Worm (Caenorhabditis elegans): ENCODE measurements around the gene swp-1.

Gene swp-1

DNA sequence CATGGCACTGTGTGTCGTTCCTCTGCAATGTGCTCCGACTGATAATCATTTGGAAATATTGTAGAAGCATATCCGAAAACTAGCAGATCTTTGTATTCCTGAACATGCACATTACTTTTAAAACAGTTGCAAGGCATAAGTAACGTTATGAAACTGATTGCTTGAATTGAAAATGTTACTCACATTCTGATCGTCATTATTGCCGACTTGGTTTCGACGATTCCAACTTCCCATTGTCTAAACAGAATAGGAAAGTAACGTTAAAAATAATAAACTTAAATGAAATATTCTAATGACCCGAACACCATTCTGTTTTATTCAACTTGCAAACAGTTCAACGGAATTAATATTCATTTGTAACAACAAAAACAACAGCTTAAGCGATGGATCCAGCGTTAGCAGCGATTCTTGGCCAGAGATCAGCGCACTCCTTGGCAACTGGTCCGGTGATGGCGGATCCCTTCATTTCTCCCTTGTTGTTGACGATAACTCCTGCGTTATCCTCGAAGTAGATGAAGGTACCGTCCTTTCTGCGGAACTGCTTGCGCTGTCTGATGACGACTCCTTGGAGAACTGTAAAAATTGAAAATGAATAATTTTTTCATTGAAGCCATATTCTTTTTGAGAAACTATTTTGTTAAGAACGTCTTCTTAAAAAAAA is at the start of gene swp-1:
Gene swp-1 (minus strand): TSS at position 298 of the 661 bp plus-strand sequence.
- TF ChIP-seq che-1 (tag; optimal IDR thresholded peaks at IDR 0.05) (no peak), ama-1 (optimal IDR thresholded peaks at IDR 0.05) (no peak), gmeb-2 (tag; optimal IDR thresholded peaks at IDR 0.05) (no peak), sox-2 (GFP tag; IDR thresholded peaks at IDR 0.05) (no peak), ceh-18 (tag; optimal IDR thresholded peaks at IDR 0.05) (no peak), dve-1 (tag; optimal IDR thresholded peaks at IDR 0.05) (no peak)

DNA sequence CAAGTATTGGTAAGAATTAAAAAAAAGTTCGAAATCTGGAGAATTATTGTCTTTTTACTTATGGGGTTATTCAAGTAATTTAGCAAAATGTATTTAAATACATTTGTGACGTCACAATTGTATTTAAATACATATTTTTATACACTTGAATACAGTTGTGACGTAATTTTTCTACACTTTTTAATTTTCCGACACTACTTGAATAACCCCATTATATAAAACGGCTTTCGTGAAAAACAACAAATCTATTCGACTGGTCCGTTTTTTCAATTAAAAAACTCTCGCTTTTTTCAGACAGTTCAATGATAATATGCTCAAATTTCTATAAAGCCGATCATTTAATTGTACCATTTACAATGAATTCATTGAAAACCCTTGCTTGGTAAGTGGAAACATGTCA is 45.2 kb upstream of the swp-1 start:
- TF ChIP-seq ref-2 (tag; optimal IDR thresholded peaks at IDR 0.05) (no peak), sox-4 (tag; optimal IDR thresholded peaks at IDR 0.05) (no peak), syd-9 (tag; optimal IDR thresholded peaks at IDR 0.05) (no peak), madf-2 (tag; optimal IDR thresholded peaks at IDR 0.05) (no peak), ceh-30 (tag; optimal IDR thresholded peaks at IDR 0.05) (no peak), T23F11.4 (GFP tag; optimal IDR thresholded peaks at IDR 0.05) (no peak), nhr-232 (tag; optimal IDR thresholded peaks at IDR 0.05) (no peak), pat-9 (tag; optimal IDR thresholded peaks at IDR 0.05) (no peak), ttx-3 (tag; optimal IDR thresholded peaks at IDR 0.05) (no peak), ceh-19 (GFP tag; optimal IDR thresholded peaks at IDR 0.05) (no peak)

ce11 chrIII:5748360-5748759 is 43.0 kb upstream of the swp-1 start:
- TF ChIP-seq ceh-24 (tag; optimal IDR thresholded peaks at IDR 0.05) (no peak), odd-2 (tag; optimal IDR thresholded peaks at IDR 0.05) (no peak), ceh-31 (tag; optimal IDR thresholded peaks at IDR 0.05) (no peak), ets-4 (tag; optimal IDR thresholded peaks at IDR 0.05) (no peak), K02D7.2 (tag; optimal IDR thresholded peaks at IDR 0.05) (no peak), tbx-2 (tag; optimal IDR thresholded peaks at IDR 0.05) (no peak), C08G9.2 (tag; optimal IDR thresholded peaks at IDR 0.05) (no peak), pax-1 (tag; optimal IDR thresholded peaks at IDR 0.05) (no peak), elt-2 (tag; optimal IDR thresholded peaks at IDR 0.05) (no peak), C38D4.7 (GFP tag; optimal IDR thresholded peaks at IDR 0.05) (no peak), madf-2 (tag; optimal IDR thresholded peaks at IDR 0.05) (no peak)

ce11 chrIII:5747185-5747584 is 41.9 kb upstream of the swp-1 start, which contains the start of gene B0244.4:
Gene B0244.4 (plus strand): TSS chrIII:5747485.
- TF ChIP-seq rnt-1 (tag; optimal IDR thresholded peaks at IDR 0.05) (no peak), tbx-2 (tag; optimal IDR thresholded peaks at IDR 0.05) (no peak), nhr-11 (tag; optimal IDR thresholded peaks at IDR 0.05) (no peak)

DNA sequence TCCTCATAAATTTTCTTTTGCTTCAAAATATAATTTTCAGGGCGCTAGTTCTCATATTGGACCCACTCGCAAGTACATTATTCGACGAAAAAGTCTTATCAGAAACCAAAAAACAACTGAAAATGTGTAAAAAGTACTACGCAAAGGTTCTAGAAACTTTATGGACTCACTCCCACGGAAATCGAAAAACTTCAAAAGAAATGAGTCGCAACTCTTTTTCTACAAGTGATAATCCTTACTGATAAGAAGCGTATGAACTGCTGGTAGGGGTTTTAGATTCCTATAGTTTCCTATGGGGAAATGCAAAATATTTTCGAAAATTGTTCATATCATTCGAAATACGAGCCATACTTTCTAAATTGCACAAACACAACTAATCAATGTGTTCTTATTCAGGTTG is 39.3 kb upstream of the swp-1 start, which contains the start of gene B0244.5:
Gene B0244.5 (plus strand): TSS at position 301 of the 400 bp plus-strand sequence.
- TF ChIP-seq ceh-6 (GFP tag; optimal IDR thresholded peaks at IDR 0.05) (no peak), pat-9 (tag; optimal IDR thresholded peaks at IDR 0.05) (no peak), rnt-1 (tag; optimal IDR thresholded peaks at IDR 0.05) (no peak), ceh-34 (tag; optimal IDR thresholded peaks at IDR 0.05) (no peak), pros-1 (tag; optimal IDR thresholded peaks at IDR 0.05) (no peak), unc-86 (tag; optimal IDR thresholded peaks at IDR 0.05) (no peak), ceh-2 (tag; optimal IDR thresholded peaks at IDR 0.05) (no peak), ref-2 (tag; optimal IDR thresholded peaks at IDR 0.05) (no peak), npax-4 (tag; optimal IDR thresholded peaks at IDR 0.05) (no peak), nhr-11 (tag; optimal IDR thresholded peaks at IDR 0.05) (no peak), mec-3 (tag; optimal IDR thresholded peaks at IDR 0.05; ENCODE audit: borderline replicate concordance) (no peak), pax-1 (tag; optimal IDR thresholded peaks at IDR 0.05) (no peak), lim-6 (tag; optimal IDR thresholded peaks at IDR 0.05) (no peak), hlh-8 (tag; optimal IDR thresholded peaks at IDR 0.05) (no peak), ztf-16 (tag; optimal IDR thresholded peaks at IDR 0.05) (no peak), tbx-7 (tag; optimal IDR thresholded peaks at IDR 0.05) (no peak), ceh-48 (tag; optimal IDR thresholded peaks at IDR 0.05) (no peak), elt-4 (tag; optimal IDR thresholded peaks at IDR 0.05) (no peak), hlh-13 (GFP tag; optimal IDR thresholded peaks at IDR 0.05) (no peak)

Data from whole organism, late embryonic.